Worm (Caenorhabditis elegans): ENCODE measurements around the gene srh-76.

DNA sequence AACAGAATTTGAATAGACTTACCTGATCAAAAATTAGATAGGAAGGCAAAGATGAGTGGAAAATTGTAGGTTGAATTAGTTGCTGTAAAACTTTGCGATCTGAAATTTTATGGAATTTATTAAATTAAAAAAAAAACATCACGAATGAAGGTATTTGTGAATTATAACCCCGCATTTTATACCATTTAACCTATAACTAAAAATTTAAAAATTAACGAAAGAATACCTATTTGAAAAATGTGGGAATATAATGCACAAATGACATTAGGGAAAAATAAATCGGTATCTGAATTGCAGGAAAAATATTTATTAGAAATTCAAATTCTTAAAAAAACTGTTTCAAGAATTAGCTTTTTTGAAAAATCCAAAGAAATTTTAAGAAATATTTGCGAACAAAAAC is 35.6 kb downstream of the srh-76 start, which contains the start of gene F26F12.4:
- no peak for TF ChIP-seq him-1 (tag; optimal IDR thresholded peaks at IDR 0.05)
- TF ChIP-seq W03F9.2 (tag; optimal IDR thresholded peaks at IDR 0.05) = no peak
